Fruit fly (Drosophila melanogaster) whole organism, embryonic: Measurements from ENCODE around the gene Hpd.

Source experiments
- Adf1 ChIP-seq: fragments of 200-800 bp; sonication (Bioruptor generic); IDR thresholded peaks from 2 replicates; pipeline ENCODE4 v1.3.6; 2022; ENCODE audit warnings: missing biosample characterization, missing genetic modification characterization
- Atf-2 ChIP-seq: fragments of 200-800 bp; sonication (Bioruptor generic); optimal IDR thresholded peaks from 2 replicates; lab custom pipeline; 2016; ENCODE audit warnings: missing biosample characterization, missing genetic modification characterization
- Bdp1 ChIP-seq: fragments of 200-800 bp; sonication (Bioruptor generic); optimal IDR thresholded peaks from 3 replicates; lab custom pipeline; 2016; ENCODE audit warnings: missing biosample characterization, missing genetic modification characterization
- CG1024 ChIP-seq: fragments of 200-800 bp; sonication (Bioruptor generic); IDR thresholded peaks from 2 replicates; pipeline ENCODE4 v1.3.6; 2022; ENCODE audit warnings: missing biosample characterization, missing genetic modification characterization
- CG10654 ChIP-seq: fragments of 200-800 bp; sonication (Bioruptor generic); optimal IDR thresholded peaks from 2 replicates; lab custom pipeline; 2016; ENCODE audit warnings: missing biosample characterization, missing genetic modification characterization
- CG12236 ChIP-seq: fragments of 200-800 bp; sonication (Bioruptor generic); optimal IDR thresholded peaks from 2 replicates; lab custom pipeline; 2016; ENCODE audit warnings: missing biosample characterization, missing genetic modification characterization
- CG14050 ChIP-seq: fragments of 200-800 bp; sonication (Bioruptor generic); IDR thresholded peaks from 3 replicates; pipeline ENCODE4 v1.3.6; 2022; ENCODE audit warnings: missing biosample characterization, missing genetic modification characterization
- CG15011 ChIP-seq: fragments of 200-800 bp; sonication (Bioruptor generic); optimal IDR thresholded peaks from 3 replicates; lab custom pipeline; 2018; ENCODE audit warnings: missing biosample characterization, mild to moderate bottlenecking, missing genetic modification characterization
- CG15514 ChIP-seq: fragments of 200-800 bp; sonication (Bioruptor generic); optimal IDR thresholded peaks from 3 replicates; lab custom pipeline; 2017; ENCODE audit warnings: missing biosample characterization, missing genetic modification characterization, mild to moderate bottlenecking, moderate library complexity, missing genetic modification reagents
- CG31365 ChIP-seq: fragments of 200-800 bp; sonication (Bioruptor generic); optimal IDR thresholded peaks from 2 replicates; lab custom pipeline; 2018; ENCODE audit warnings: missing biosample characterization, mild to moderate bottlenecking, missing genetic modification characterization
- CG3838 ChIP-seq: fragments of 200-800 bp; sonication (Bioruptor generic); optimal IDR thresholded peaks from 3 replicates; lab custom pipeline; 2016; ENCODE audit warnings: missing biosample characterization, missing genetic modification characterization
- CG3995 ChIP-seq: fragments of 200-800 bp; sonication (Bioruptor generic); optimal IDR thresholded peaks from 3 replicates; lab custom pipeline; 2016; ENCODE audit warnings: missing biosample characterization, missing genetic modification characterization
- CG4328 ChIP-seq: fragments of 200-800 bp; sonication (Bioruptor generic); optimal IDR thresholded peaks from 3 replicates; lab custom pipeline; 2017; ENCODE audit warnings: missing biosample characterization, missing genetic modification reagents, missing genetic modification characterization
- CG4820 ChIP-seq: fragments of 200-800 bp; sonication (Bioruptor generic); optimal IDR thresholded peaks from 3 replicates; lab custom pipeline; 2016; ENCODE audit warnings: missing biosample characterization, missing genetic modification characterization
- D ChIP-seq, 2 experiments: fragments of 200-800 bp in 1 of 2; fragments of >200 bp in 1 of 2; sonication (Bioruptor generic) in 1 of 2; optimal IDR thresholded peaks; 2 replicates in 1 of 2; 3 replicates in 1 of 2; lab custom pipeline; 2017; ENCODE audit warnings: mild to moderate bottlenecking in 1 of 2, missing biosample characterization in 1 of 2, missing genetic modification characterization in 1 of 2, missing genetic modification reagents in 1 of 2
- Dip2 ChIP-seq: fragments of 200-800 bp; sonication (Bioruptor generic); IDR thresholded peaks from 2 replicates; pipeline ENCODE4 v1.3.6; 2022; ENCODE audit warnings: missing biosample characterization, missing genetic modification characterization
- Dip3 ChIP-seq: fragments of 200-800 bp; sonication (Bioruptor generic); optimal IDR thresholded peaks from 3 replicates; lab custom pipeline; 2016; ENCODE audit warnings: missing biosample characterization, missing genetic modification characterization
- Ets97D ChIP-seq: fragments of 200-800 bp; sonication (Bioruptor generic); optimal IDR thresholded peaks from 3 replicates; lab custom pipeline; 2016; ENCODE audit warnings: missing biosample characterization, missing genetic modification characterization
- Gsc ChIP-seq: fragments of 200-800 bp; sonication (Bioruptor generic); IDR thresholded peaks from 2 replicates; pipeline ENCODE4 v1.3.6; 2022; ENCODE audit warnings: missing biosample characterization, missing genetic modification characterization
- HLH54F ChIP-seq: fragments of 200-800 bp; sonication (Bioruptor generic); optimal IDR thresholded peaks from 3 replicates; lab custom pipeline; 2016; ENCODE audit warnings: missing biosample characterization, missing genetic modification characterization
- Hey ChIP-seq: fragments of 200-800 bp; sonication (Bioruptor generic); optimal IDR thresholded peaks from 3 replicates; lab custom pipeline; 2018; ENCODE audit warnings: missing biosample characterization, mild to moderate bottlenecking, missing genetic modification characterization
- Hmx ChIP-seq: fragments of 200-800 bp; sonication (Bioruptor generic); optimal IDR thresholded peaks from 2 replicates; lab custom pipeline; 2016; ENCODE audit warnings: missing biosample characterization, missing genetic modification characterization
- Hr51 ChIP-seq, 2 experiments: fragments of 200-800 bp; sonication (Bioruptor generic); optimal IDR thresholded peaks; 2 replicates in 1 of 2; 3 replicates in 1 of 2; lab custom pipeline; 2016 to 2018; ENCODE audit warnings: missing biosample characterization in 2 of 2, missing genetic modification characterization in 2 of 2, mild to moderate bottlenecking in 1 of 2, moderate library complexity in 1 of 2
- Lpt ChIP-seq: fragments of >200 bp; optimal IDR thresholded peaks from 2 replicates; lab custom pipeline; 2018; ENCODE audit warnings: missing biosample characterization, missing genetic modification characterization
- Med ChIP-seq: fragments of 200-800 bp; sonication (Bioruptor generic); peaks from one replicate; lab custom pipeline; 2016; ENCODE audit warnings: missing biosample characterization, missing genetic modification characterization, mild to moderate bottlenecking, inconsistent platforms, moderate library complexity
- Mes4 ChIP-seq: fragments of 200-800 bp; sonication (Bioruptor generic); optimal IDR thresholded peaks from 2 replicates; lab custom pipeline; 2016; ENCODE audit warnings: missing biosample characterization, missing genetic modification characterization
- Mrtf ChIP-seq: fragments of 200-800 bp; sonication (Bioruptor generic); IDR thresholded peaks from 3 replicates; pipeline ENCODE4 v1.3.6; 2022; ENCODE audit warnings: missing biosample characterization, missing genetic modification characterization
- NC2β ChIP-seq: fragments of 200-800 bp; sonication (Bioruptor generic); optimal IDR thresholded peaks from 2 replicates; lab custom pipeline; 2016; ENCODE audit warnings: missing biosample characterization, missing genetic modification characterization
- Opbp ChIP-seq: fragments of 200-800 bp; sonication (Bioruptor generic); IDR thresholded peaks from 3 replicates; pipeline ENCODE4 v1.3.6; 2022; ENCODE audit warnings: missing biosample characterization, missing genetic modification characterization; ENCODE audit not compliant: partially characterized antibody
- Ptx1 ChIP-seq: fragments of 200-800 bp; sonication (Bioruptor generic); IDR thresholded peaks from 2 replicates; pipeline ENCODE4 v1.3.6; 2022; ENCODE audit warnings: missing biosample characterization, missing genetic modification characterization
- Sin3A ChIP-seq: fragments of >200 bp; optimal IDR thresholded peaks from 2 replicates; lab custom pipeline; 2018
- Xrp1 ChIP-seq: fragments of 200-800 bp; sonication (Bioruptor generic); IDR thresholded peaks from 2 replicates; pipeline ENCODE4 v1.3.6; 2022; ENCODE audit warnings: missing biosample characterization, missing genetic modification characterization
- az2 ChIP-seq: fragments of 200-800 bp; sonication (Bioruptor generic); optimal IDR thresholded peaks from 3 replicates; lab custom pipeline; 2016; ENCODE audit warnings: missing biosample characterization, missing genetic modification characterization
- cad ChIP-seq: fragments of >200 bp; optimal IDR thresholded peaks from 2 replicates; lab custom pipeline; 2017; ENCODE audit warnings: missing biosample characterization, missing genetic modification characterization
- cato ChIP-seq: fragments of 200-800 bp; sonication (Bioruptor generic); optimal IDR thresholded peaks from 2 replicates; lab custom pipeline; 2016; ENCODE audit warnings: missing biosample characterization, missing genetic modification characterization, borderline replicate concordance
- ci ChIP-seq: fragments of 200-800 bp; sonication (Bioruptor generic); IDR thresholded peaks from 3 replicates; pipeline ENCODE4 v1.3.6; 2022; ENCODE audit warnings: missing biosample characterization, missing genetic modification characterization
- danr ChIP-seq: fragments of 200-800 bp; sonication (Bioruptor generic); IDR thresholded peaks from 2 replicates; pipeline ENCODE4 v1.3.6; 2022; ENCODE audit warnings: missing biosample characterization, missing genetic modification characterization
- dpn ChIP-seq, 2 experiments: fragments of 200-800 bp; sonication (Bioruptor generic); optimal IDR thresholded peaks; 3 replicates each; lab custom pipeline; 2016; ENCODE audit warnings: missing biosample characterization in 2 of 2, missing genetic modification characterization in 2 of 2
- dysf ChIP-seq: fragments of 200-800 bp; sonication (Bioruptor generic); IDR thresholded peaks from 3 replicates; pipeline ENCODE4 v1.3.6; 2022; ENCODE audit warnings: missing biosample characterization, missing genetic modification characterization
- ftz-f1 ChIP-seq: fragments of 200-800 bp; sonication (Bioruptor generic); optimal IDR thresholded peaks from 2 replicates; lab custom pipeline; 2016; ENCODE audit warnings: missing biosample characterization, missing genetic modification characterization
- gfzf ChIP-seq: fragments of 200-800 bp; sonication (Bioruptor generic); optimal IDR thresholded peaks from 2 replicates; lab custom pipeline; 2016; ENCODE audit warnings: missing biosample characterization, mild to moderate bottlenecking, missing genetic modification characterization, moderate library complexity
- gt ChIP-seq: fragments of 200-800 bp; sonication (Bioruptor generic); IDR thresholded peaks from 2 replicates; pipeline ENCODE4 v1.3.6; 2022; ENCODE audit warnings: missing biosample characterization, missing genetic modification characterization
- jing ChIP-seq: fragments of 200-800 bp; sonication (Bioruptor generic); optimal IDR thresholded peaks from 2 replicates; lab custom pipeline; 2018; ENCODE audit warnings: missing biosample characterization, mild to moderate bottlenecking, missing genetic modification characterization
- pan ChIP-seq, 4 experiments: fragments of >200 bp in 3 of 4; fragments of 200-800 bp in 1 of 4; sonication (Bioruptor generic) in 1 of 4; optimal IDR thresholded peaks in 3 of 4; IDR thresholded peaks in 1 of 4; 2 replicates each; pipeline versions ENCODE4 v1.3.6 to Lab custom; 2017 to 2022; ENCODE audit warnings: missing biosample characterization in 2 of 4, missing genetic modification characterization in 2 of 4, mixed read lengths in 1 of 4
- schlank ChIP-seq: fragments of 200-800 bp; sonication (Bioruptor generic); optimal IDR thresholded peaks from 2 replicates; lab custom pipeline; 2018; ENCODE audit warnings: missing biosample characterization, mild to moderate bottlenecking, missing genetic modification characterization
- sens ChIP-seq: fragments of 200-800 bp; sonication (Bioruptor generic); peaks from one replicate; lab custom pipeline; 2016; ENCODE audit warnings: missing biosample characterization, missing genetic modification characterization
- slp2 ChIP-seq: fragments of 200-800 bp; sonication (Bioruptor generic); optimal IDR thresholded peaks from 2 replicates; lab custom pipeline; 2016; ENCODE audit warnings: missing biosample characterization, missing genetic modification characterization
- tap ChIP-seq: fragments of 200-800 bp; optimal IDR thresholded peaks from 3 replicates; lab custom pipeline; 2019; ENCODE audit warnings: missing biosample characterization, mild to moderate bottlenecking, missing genetic modification characterization, moderate library complexity
- trem ChIP-seq: fragments of 200-800 bp; optimal IDR thresholded peaks from 3 replicates; lab custom pipeline; 2019; ENCODE audit warnings: missing biosample characterization, mild to moderate bottlenecking, missing genetic modification characterization, moderate library complexity
- zen2 ChIP-seq: fragments of 200-800 bp; sonication (Bioruptor generic); IDR thresholded peaks from 3 replicates; pipeline ENCODE4 v1.3.6; 2022; ENCODE audit warnings: missing biosample characterization, missing genetic modification characterization; ENCODE audit not compliant: partially characterized antibody

The Hpd gene

DNA sequence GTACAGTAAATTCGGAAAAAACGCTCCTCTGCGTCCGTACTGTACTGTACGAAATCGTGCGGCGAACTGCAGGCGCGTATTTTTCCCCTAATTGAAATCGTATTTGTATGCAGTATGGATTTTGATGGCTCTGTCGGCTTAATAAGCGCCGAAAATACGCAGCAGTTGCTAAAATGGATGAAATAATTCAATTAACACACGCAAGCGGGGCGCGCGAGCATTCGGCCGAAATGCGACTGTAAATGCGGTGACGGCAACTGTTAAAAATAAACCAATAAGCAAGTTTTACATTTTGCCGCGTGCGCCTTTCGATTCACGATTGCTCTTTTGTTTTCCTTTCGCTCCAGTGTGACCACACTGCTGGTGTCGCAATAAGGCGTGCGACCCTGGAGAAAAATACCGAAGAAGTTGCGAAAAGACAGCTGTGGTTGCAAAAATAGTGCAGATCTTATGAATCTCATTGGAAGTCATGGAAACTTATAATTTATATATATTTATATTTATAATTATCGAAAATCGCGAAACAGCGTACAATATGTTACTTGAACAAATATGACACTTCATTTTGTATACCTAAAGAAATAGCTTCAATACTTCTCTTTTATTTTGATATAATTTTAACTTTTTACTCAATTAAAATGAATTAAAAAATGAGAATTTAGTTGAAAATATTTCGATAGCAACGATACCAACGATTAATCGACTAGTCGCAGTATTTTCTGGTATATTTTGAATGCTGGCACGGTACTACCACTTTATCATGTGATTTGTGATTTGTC is 33.5 kb upstream of the Hpd start, which contains the start of the genes CG32428 and CG5969 (continued):
- TF ChIP-seq trem (tag; lab: Kevin White, UChicago) (peak; percentile 75), Xrp1 (GFP tag; lab: Robert Waterston, UW) (peak; percentile 44; the same call in 1 of the 2 replicates), Atf-2 (no peak), Ets97D (peak; percentile 39), Hmx (GFP tag; lab: Kevin White, UChicago) (no peak), Bdp1 (GFP tag; lab: Kevin White, UChicago) (no peak), CG15514 (GFP tag; lab: Kevin White, UChicago) (peak; percentile 55), CG10654 (GFP tag; lab: Kevin White, UChicago) (no peak), CG4328 (no peak), jing (GFP tag; lab: Kevin White, UChicago) (no peak), Lpt (no peak), dpn (GFP tag; optimal IDR thresholded peaks at IDR 0.05; lab: Kevin White, UChicago) (peak; percentile 47 to 59), CG4820 (no peak), CG1024 (no peak), slp2 (GFP tag; lab: Kevin White, UChicago) (no peak), az2 (GFP tag; lab: Kevin White, UChicago) (peak; percentile 53), HLH54F (no peak), gt (no peak), Gsc (GFP tag; lab: Robert Waterston, UW) (no peak), gfzf (peak; percentile 75), tap (tag; lab: Kevin White, UChicago) (peak; percentile 38), schlank (tag; lab: Kevin White, UChicago) (no peak), NC2β (GFP tag; lab: Kevin White, UChicago) (no peak), Hr51 (GFP tag; optimal IDR thresholded peaks at IDR 0.05; lab: Kevin White, UChicago) (peak; percentile 0 to 79), D (optimal IDR thresholded peaks at IDR 0.05; lab: Kevin White, UChicago) (peak; percentile 73), D (GFP tag; optimal IDR thresholded peaks at IDR 0.05; lab: Kevin White, UChicago) (no peak), Sin3A (lab: Kevin White, UChicago) (peak; percentile 59), ci (GFP tag; lab: Robert Waterston, UW) (peak; percentile 36; the same call in 2 of the 3 replicates), Adf1 (no peak), dysf (GFP tag; lab: Robert Waterston, UW) (peak; percentile 67), CG14050 (peak; percentile 19; the same call in 1 of the 3 replicates), Hey (no peak), cato (no peak), danr (GFP tag; lab: Robert Waterston, UW) (no peak), zen2 (no peak), sens (GFP tag; lab: Kevin White, UChicago) (peak; percentile 22), Mrtf (no peak; the same call in 2 of the 3 replicates), Dip2 (GFP tag; lab: Robert Waterston, UW) (no peak), pan (optimal IDR thresholded peaks at IDR 0.05; lab: Kevin White, UChicago) (no peak), pan (GFP tag; optimal IDR thresholded peaks at IDR 0.05 in 1 of 2, IDR thresholded peaks at IDR 0.05 in 1 of 2) (peak in 1 of 2 experiments; percentile 77), CG3838 (GFP tag; lab: Kevin White, UChicago) (no peak), Opbp (0 out of 3 replicates have a peak, but pooled peaks have one; percentile 5), ftz-f1 (GFP tag; lab: Kevin White, UChicago) (peak; percentile 80), Mes4 (GFP tag; lab: Kevin White, UChicago) (no peak), cad (GFP tag; lab: Kevin White, UChicago) (no peak), Ptx1 (GFP tag; lab: Robert Waterston, UW) (peak; percentile 70), CG15011 (GFP tag; lab: Kevin White, UChicago) (no peak), Med (peak; percentile 82), Dip3 (GFP tag; lab: Kevin White, UChicago) (peak; percentile 9), CG12236 (GFP tag; lab: Kevin White, UChicago) (no peak), CG3995 (peak; percentile 95), CG31365 (tag; lab: Kevin White, UChicago) (no peak)
